Worm (Caenorhabditis elegans) whole organism, midembryonic: ENCODE measurements around the gene K01A12.3.

Source experiments
- T22C8.4 ChIP-seq: fragments of 200-800 bp; sonication (Bioruptor generic); IDR thresholded peaks from 2 replicates; pipeline ENCODE4 v1.3.6; 2022; ENCODE audit warnings: missing genetic modification characterization, missing compliant biosample characterization
- cog-1 ChIP-seq: sonication (generic microtip); optimal IDR thresholded peaks from 2 replicates; lab custom pipeline; 2016; ENCODE audit warnings: missing genetic modification characterization, missing compliant biosample characterization
- flt-1 ChIP-seq: fragments of 200-800 bp; sonication (Bioruptor generic); IDR thresholded peaks from 2 replicates; pipeline ENCODE4 v1.3.6; 2022; ENCODE audit warnings: missing genetic modification characterization, missing compliant biosample characterization
- klf-2 ChIP-seq: fragments of 200-800 bp; sonication (Bioruptor generic); conservative IDR thresholded peaks from 2 replicates; pipeline ENCODE4 v1.3.6; 2022; ENCODE audit warnings: missing genetic modification reagents, missing genetic modification characterization, missing compliant biosample characterization
- med-1 ChIP-seq: sonication (generic microtip); optimal IDR thresholded peaks from 2 replicates; lab custom pipeline; 2017; ENCODE audit warnings: missing genetic modification characterization, mild to moderate bottlenecking, missing compliant biosample characterization, antibody characterized with exemption, missing genetic modification reagents; ENCODE audit not compliant: insufficient read depth
- ref-1 ChIP-seq: fragments of 200-800 bp; sonication (Bioruptor generic); conservative IDR thresholded peaks from 2 replicates; pipeline ENCODE4 v1.3.6; 2022; ENCODE audit warnings: missing genetic modification reagents, missing genetic modification characterization, missing compliant biosample characterization
- tab-1 ChIP-seq: fragments of 200-800 bp; sonication (Bioruptor generic); IDR thresholded peaks from 2 replicates; pipeline ENCODE4 v1.3.6; 2022; ENCODE audit warnings: missing genetic modification characterization, missing compliant biosample characterization
- ztf-23 ChIP-seq: fragments of 200-800 bp; sonication (Bioruptor generic); IDR thresholded peaks from 2 replicates; pipeline ENCODE4 v1.3.6; 2022; ENCODE audit warnings: missing genetic modification reagents, missing genetic modification characterization, missing compliant biosample characterization
- ztf-29 ChIP-seq: fragments of 200-800 bp; sonication (Bioruptor generic); IDR thresholded peaks from 2 replicates; pipeline ENCODE4 v1.3.6; 2022; ENCODE audit warnings: missing genetic modification reagents, missing genetic modification characterization, missing compliant biosample characterization

DNA sequence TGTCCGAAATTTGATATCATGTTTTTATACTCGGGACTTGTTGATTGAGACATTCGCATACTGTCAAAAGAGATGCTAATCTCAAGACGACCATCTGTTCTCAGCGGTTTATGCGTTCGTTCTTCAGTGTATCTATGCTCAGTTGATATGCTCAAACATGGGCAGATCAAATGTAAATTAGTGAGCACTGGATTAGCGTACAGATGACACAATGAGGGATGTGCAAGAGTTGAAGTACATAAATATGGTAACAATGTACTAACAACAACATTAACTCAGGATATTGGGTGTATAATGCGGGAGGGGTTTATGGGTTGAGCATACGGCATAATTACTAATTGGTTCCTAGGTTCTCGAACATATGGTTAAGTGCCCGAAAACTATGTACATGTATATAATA is 37.5 kb upstream of the K01A12.3 start:
- TF ChIP-seq med-1 (GFP tag; lab: Kevin White, UChicago) = no peak
- TF ChIP-seq flt-1 = no peak
- TF ChIP-seq ztf-23 (GFP tag; lab: Robert Waterston, UW) = no peak
- TF ChIP-seq ref-1 (GFP tag; lab: Robert Waterston, UW) = no peak
- TF ChIP-seq ztf-29 (GFP tag; lab: Robert Waterston, UW) = no peak
- no peak for TF ChIP-seq T22C8.4 (GFP tag; lab: Robert Waterston, UW)
- no peak for TF ChIP-seq tab-1 (GFP tag; lab: Robert Waterston, UW)
- TF ChIP-seq cog-1 (tag; lab: Kevin White, UChicago) = no peak
- no peak for TF ChIP-seq klf-2 (GFP tag; lab: Robert Waterston, UW)
